Fruit fly (Drosophila melanogaster): ENCODE results near the gene CG12091.

The CG12091 gene

DNA sequence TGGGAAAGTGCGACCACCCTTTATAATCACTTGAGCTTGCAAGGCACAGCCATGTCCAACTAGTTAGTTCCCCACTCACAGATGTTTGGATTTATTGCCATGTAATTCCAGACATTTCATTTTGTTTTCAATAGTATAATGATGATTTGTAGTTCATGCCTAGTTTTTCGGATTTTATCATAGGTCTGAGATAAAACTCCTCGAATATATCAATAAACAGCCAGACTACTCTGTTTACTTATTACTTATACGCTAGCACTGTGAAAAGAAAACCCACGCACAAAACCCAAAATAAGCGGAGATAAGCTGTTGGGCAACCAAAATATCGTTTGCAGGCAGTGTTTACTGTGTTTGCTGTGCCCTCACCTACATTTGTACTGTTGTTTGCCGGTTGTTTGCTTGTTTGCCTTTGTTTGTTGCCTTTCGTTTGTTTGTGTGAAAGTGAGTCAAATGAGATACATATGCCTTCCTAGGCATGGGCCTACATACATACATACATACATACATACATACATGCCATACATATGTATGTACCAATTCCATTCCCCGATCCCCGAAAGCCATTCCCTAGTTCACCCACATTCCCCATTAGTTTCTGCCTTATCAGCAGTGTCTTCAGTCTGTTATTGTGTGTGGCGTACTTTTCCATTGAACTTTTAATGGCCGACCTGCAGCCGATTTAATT, 42.7 kb upstream of the CG12091 start (continued):
- TF ChIP-seq CG15479 (GFP tag; optimal IDR thresholded peaks at IDR 0.05), result peak; percentile 80
- peak; percentile 2 for TF ChIP-seq HLH54F (GFP tag; optimal IDR thresholded peaks at IDR 0.05)
- TF ChIP-seq CG3995 (GFP tag; optimal IDR thresholded peaks at IDR 0.05), result peak; percentile 42
- peak; percentile 35 for TF ChIP-seq mam (GFP tag; optimal IDR thresholded peaks at IDR 0.05)
- TF ChIP-seq CG10366 (GFP tag; IDR thresholded peaks at IDR 0.05), result peak; percentile 19
- TF ChIP-seq CG10321 (GFP tag; IDR thresholded peaks at IDR 0.05), result no peak
- TF ChIP-seq vnd (GFP tag; IDR thresholded peaks at IDR 0.05; ENCODE audit: partially characterized antibody), result no peak
- TF ChIP-seq hth (optimal IDR thresholded peaks at IDR 0.05), result no peak
- TF ChIP-seq ERR (GFP tag; optimal IDR thresholded peaks at IDR 0.05), result no peak
- TF ChIP-seq otp (GFP tag; IDR thresholded peaks at IDR 0.05), result peak; percentile 75; the same call in 2 of the 3 replicates
- TF ChIP-seq Med (GFP tag), result peak; percentile 86
- no peak for TF ChIP-seq CG11085 (GFP tag; IDR thresholded peaks at IDR 0.05)
- TF ChIP-seq CG4404 (GFP tag; IDR thresholded peaks at IDR 0.05), result peak; percentile 18; the same call in 1 of the 2 replicates
- peak; percentile 19; the same call in 1 of the 2 replicates for TF ChIP-seq MBD-R2 (GFP tag; IDR thresholded peaks at IDR 0.05)
- TF ChIP-seq CG10431 (GFP tag; optimal IDR thresholded peaks at IDR 0.05), result peak; percentile 89
- 0 out of 4 replicates have a peak, but pooled peaks have one; percentile 26 for TF ChIP-seq chinmo (GFP tag; IDR thresholded peaks at IDR 0.05; ENCODE audit: partially characterized antibody)
- peak; percentile 78 for TF ChIP-seq org-1 (GFP tag; optimal IDR thresholded peaks at IDR 0.05)
- TF ChIP-seq lmd (GFP tag; IDR thresholded peaks at IDR 0.05), result peak; percentile 53; the same call in 1 of the 2 replicates
- TF ChIP-seq CG2889 (GFP tag; IDR thresholded peaks at IDR 0.05), result 0 out of 3 replicates have a peak, but pooled peaks have one; percentile 32
- peak; percentile 78 for TF ChIP-seq CG8924 (tag; optimal IDR thresholded peaks at IDR 0.05)
- 0 out of 2 replicates have a peak, but pooled peaks have one; percentile 27 for TF ChIP-seq CG32772 (GFP tag; IDR thresholded peaks at IDR 0.05)
- TF ChIP-seq HLH4C (GFP tag; IDR thresholded peaks at IDR 0.05; ENCODE audit: partially characterized antibody), result no peak
- peak; percentile 46 for TF ChIP-seq maf-S (GFP tag; optimal IDR thresholded peaks at IDR 0.05)
- peak; percentile 49 for TF ChIP-seq CG13775 (GFP tag; optimal IDR thresholded peaks at IDR 0.05)
- peak; percentile 62 for TF ChIP-seq pum (GFP tag; optimal IDR thresholded peaks at IDR 0.05)
- TF ChIP-seq CG30020 (tag; optimal IDR thresholded peaks at IDR 0.05), result no peak
- TF ChIP-seq Meics (GFP tag; optimal IDR thresholded peaks at IDR 0.05), result peak; percentile 55
- no peak for TF ChIP-seq CG5245 (GFP tag; optimal IDR thresholded peaks at IDR 0.05)
- peak; percentile 78 for TF ChIP-seq Fer1 (GFP tag; optimal IDR thresholded peaks at IDR 0.05)
- TF ChIP-seq NK7.1 (GFP tag; optimal IDR thresholded peaks at IDR 0.05), result peak; percentile 38
- peak; percentile 64 for TF ChIP-seq CG10147 (GFP tag; optimal IDR thresholded peaks at IDR 0.05)
- peak; percentile 85 for TF ChIP-seq CG9727 (GFP tag; optimal IDR thresholded peaks at IDR 0.05)
- TF ChIP-seq danr (GFP tag; IDR thresholded peaks at IDR 0.05), result no peak
- TF ChIP-seq nmo (GFP tag; optimal IDR thresholded peaks at IDR 0.05), result peak; percentile 63
- peak; percentile 93 for TF ChIP-seq fd64A (GFP tag; optimal IDR thresholded peaks at IDR 0.05)
- TF ChIP-seq CG9609 (GFP tag; optimal IDR thresholded peaks at IDR 0.05), result peak; percentile 16
- no peak for TF ChIP-seq schlank (tag; optimal IDR thresholded peaks at IDR 0.05)
- TF ChIP-seq Six4 (GFP tag; optimal IDR thresholded peaks at IDR 0.05), result peak; percentile 67
- TF ChIP-seq CG4707 (GFP tag; optimal IDR thresholded peaks at IDR 0.05), result peak; percentile 61
- TF ChIP-seq CG11093 (GFP tag; IDR thresholded peaks at IDR 0.05), result no peak; the same call in 2 of the 3 replicates
- no peak for TF ChIP-seq br (optimal IDR thresholded peaks at IDR 0.05)
- peak; percentile 36 for TF ChIP-seq CG30403 (GFP tag; optimal IDR thresholded peaks at IDR 0.05)
- TF ChIP-seq CG10274 (GFP tag; optimal IDR thresholded peaks at IDR 0.05), result peak; percentile 35
- TF ChIP-seq nerfin-1 (tag; optimal IDR thresholded peaks at IDR 0.05), result peak; percentile 76
- TF ChIP-seq Scr (GFP tag; IDR thresholded peaks at IDR 0.05; ENCODE audit: partially characterized antibody), result no peak
- peak; percentile 64 for TF ChIP-seq CG17912 (GFP tag; optimal IDR thresholded peaks at IDR 0.05)
- peak; percentile 52 for TF ChIP-seq Atf-2 (GFP tag; optimal IDR thresholded peaks at IDR 0.05)
- peak; percentile 71 for TF ChIP-seq CG15011 (GFP tag; optimal IDR thresholded peaks at IDR 0.05)
- no peak for TF ChIP-seq fru (optimal IDR thresholded peaks at IDR 0.05)
- peak; percentile 61 for TF ChIP-seq bcd (GFP tag; optimal IDR thresholded peaks at IDR 0.05)
